Fruit fly (Drosophila melanogaster): Measurements from ENCODE around the gene Hmgcr.

Hmgcr gene

dm6 chr3R:23772808-23773207, 39.7 kb downstream of the Hmgcr start, which contains the start of gene tst (continued):
- TF ChIP-seq CG11723 (GFP tag; optimal IDR thresholded peaks at IDR 0.05): peak; percentile 77
- peak; percentile 96 for TF ChIP-seq CG17829 (tag; optimal IDR thresholded peaks at IDR 0.05)
- TF ChIP-seq CG13624 (GFP tag; optimal IDR thresholded peaks at IDR 0.05): peak; percentile 54
- TF ChIP-seq Dref (GFP tag; IDR thresholded peaks at IDR 0.05): peak; percentile 46
- peak; percentile 39 for TF ChIP-seq CG10431 (GFP tag; optimal IDR thresholded peaks at IDR 0.05)
- peak; percentile 97 for TF ChIP-seq dysf (GFP tag; IDR thresholded peaks at IDR 0.05)
- peak; percentile 82 for TF ChIP-seq CG4820 (GFP tag; optimal IDR thresholded peaks at IDR 0.05)
- TF ChIP-seq CG8478 (optimal IDR thresholded peaks at IDR 0.05): no peak
- TF ChIP-seq corto (GFP tag; optimal IDR thresholded peaks at IDR 0.05): peak; percentile 36
- TF ChIP-seq CG10209 (GFP tag; optimal IDR thresholded peaks at IDR 0.05): peak; percentile 92
- peak; percentile 31 for TF ChIP-seq Bteb2 (GFP tag; optimal IDR thresholded peaks at IDR 0.05)
- TF ChIP-seq CG14441 (GFP tag; IDR thresholded peaks at IDR 0.05): peak; percentile 98
- TF ChIP-seq CG6765 (GFP tag; optimal IDR thresholded peaks at IDR 0.05): peak; percentile 72
- peak; percentile 91 for TF ChIP-seq CG10654 (GFP tag; optimal IDR thresholded peaks at IDR 0.05)
- no peak for TF ChIP-seq hth (optimal IDR thresholded peaks at IDR 0.05)
- peak; percentile 80 for TF ChIP-seq Poxn (GFP tag; IDR thresholded peaks at IDR 0.05)
- no peak for TF ChIP-seq CG4282 (GFP tag; optimal IDR thresholded peaks at IDR 0.05)
- TF ChIP-seq NK7.1 (GFP tag; optimal IDR thresholded peaks at IDR 0.05): no peak
- TF ChIP-seq CG12744 (GFP tag; optimal IDR thresholded peaks at IDR 0.05): no peak
- peak; percentile 90 for TF ChIP-seq gsb (GFP tag; IDR thresholded peaks at IDR 0.05)
- peak; percentile 87 for TF ChIP-seq Chrac-16 (GFP tag; optimal IDR thresholded peaks at IDR 0.05)
- TF ChIP-seq fd3F (GFP tag; optimal IDR thresholded peaks at IDR 0.05): peak; percentile 88
- peak; percentile 47 for TF ChIP-seq Dip3 (GFP tag; optimal IDR thresholded peaks at IDR 0.05)
- peak; percentile 87 for TF ChIP-seq Oli (tag; optimal IDR thresholded peaks at IDR 0.05)
- TF ChIP-seq CG5953 (GFP tag; IDR thresholded peaks at IDR 0.05): peak; percentile 86
- TF ChIP-seq mam (GFP tag; optimal IDR thresholded peaks at IDR 0.05): peak; percentile 63
- peak; percentile 95 for TF ChIP-seq CG17361 (GFP tag; IDR thresholded peaks at IDR 0.05)
- TF ChIP-seq vnd (GFP tag; IDR thresholded peaks at IDR 0.05; ENCODE audit: partially characterized antibody): no peak
- TF ChIP-seq shn (GFP tag; optimal IDR thresholded peaks at IDR 0.05): peak; percentile 31
- peak; percentile 92 for TF ChIP-seq dmrt11E (tag; optimal IDR thresholded peaks at IDR 0.05)
- TF ChIP-seq Dek (tag; optimal IDR thresholded peaks at IDR 0.05): peak; percentile 90
- TF ChIP-seq ftz-f1 (GFP tag; optimal IDR thresholded peaks at IDR 0.05): no peak
- TF ChIP-seq nerfin-1 (tag; optimal IDR thresholded peaks at IDR 0.05): peak; percentile 79
- no peak for TF ChIP-seq en (GFP tag; optimal IDR thresholded peaks at IDR 0.05)
- no peak for TF ChIP-seq CG3163 (GFP tag; optimal IDR thresholded peaks at IDR 0.05)
- peak; percentile 46 for TF ChIP-seq CG9797 (GFP tag; optimal IDR thresholded peaks at IDR 0.05)
- TF ChIP-seq nom (GFP tag; optimal IDR thresholded peaks at IDR 0.05): peak; percentile 51
- TF ChIP-seq Blimp-1 (GFP tag; optimal IDR thresholded peaks at IDR 0.05): peak; percentile 91
- TF ChIP-seq bowl (GFP tag; IDR thresholded peaks at IDR 0.05): peak; percentile 76
- TF ChIP-seq hb (GFP tag; IDR thresholded peaks at IDR 0.05; ENCODE audit: partially characterized antibody): no peak
- TF ChIP-seq Ravus (GFP tag; IDR thresholded peaks at IDR 0.05): peak; percentile 89
- peak; percentile 92 for TF ChIP-seq CG31224 (GFP tag; IDR thresholded peaks at IDR 0.05)
- peak; percentile 91 for TF ChIP-seq grau (tag; optimal IDR thresholded peaks at IDR 0.05)
- TF ChIP-seq CG11560 (tag; IDR thresholded peaks at IDR 0.05): peak; percentile 91
- TF ChIP-seq CG9817 (tag; optimal IDR thresholded peaks at IDR 0.05): peak; percentile 90
- TF ChIP-seq CG15479 (GFP tag; optimal IDR thresholded peaks at IDR 0.05): no peak
- TF ChIP-seq eyg (GFP tag; optimal IDR thresholded peaks at IDR 0.05): no peak
- peak; percentile 90 for TF ChIP-seq lbe (GFP tag; optimal IDR thresholded peaks at IDR 0.05)
- TF ChIP-seq Xrp1 (GFP tag; IDR thresholded peaks at IDR 0.05): peak; percentile 98
- TF ChIP-seq CG12155 (GFP tag; optimal IDR thresholded peaks at IDR 0.05): peak; percentile 89
- no peak for TF ChIP-seq gro (GFP tag; optimal IDR thresholded peaks at IDR 0.05)
- peak; percentile 71; the same call in 3 of the 4 replicates for TF ChIP-seq Dll (GFP tag; IDR thresholded peaks at IDR 0.05; ENCODE audit: partially characterized antibody)
